Fruit fly (Drosophila melanogaster): ENCODE measurements around the gene Phlpp.
A peak's percentile ranks its signal among the peaks of the same experiment; 100 is the strongest.

The Phlpp gene

DNA sequence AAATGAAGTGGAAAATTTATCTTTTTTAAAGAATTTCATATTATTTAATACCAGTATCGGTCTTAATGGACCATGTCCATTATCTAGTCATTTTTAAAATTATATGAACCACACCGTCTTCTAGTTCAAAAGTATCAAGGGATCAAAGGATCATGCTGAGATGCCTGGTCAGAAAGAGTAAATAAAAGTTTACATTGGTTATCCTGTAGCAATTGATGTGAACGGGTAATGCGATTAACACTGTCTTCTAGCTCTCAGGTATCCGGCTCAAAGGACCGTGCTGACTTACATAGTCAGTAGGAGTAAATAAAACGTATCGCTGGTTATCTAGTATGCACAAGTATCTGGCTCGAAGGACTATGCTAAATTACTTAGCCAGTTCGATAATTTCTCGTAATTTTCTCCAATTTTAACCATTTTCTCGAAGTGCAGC, 39.8 kb upstream of the Phlpp start (continued):
- no peak for TF ChIP-seq CG15479 (GFP tag; optimal IDR thresholded peaks at IDR 0.05)
- TF ChIP-seq Sox100B (GFP tag; optimal IDR thresholded peaks at IDR 0.05): peak; percentile 62
- TF ChIP-seq Deaf1 (tag; optimal IDR thresholded peaks at IDR 0.05): no peak
- no peak for TF ChIP-seq CG33557 (GFP tag; optimal IDR thresholded peaks at IDR 0.05)
- no peak for TF ChIP-seq h (optimal IDR thresholded peaks at IDR 0.05)
- TF ChIP-seq caup (GFP tag; optimal IDR thresholded peaks at IDR 0.05; ENCODE audit: severe bottlenecking): no peak
- TF ChIP-seq NC2α (GFP tag; optimal IDR thresholded peaks at IDR 0.05): no peak
- TF ChIP-seq Oaz (GFP tag; IDR thresholded peaks at IDR 0.05): no peak
- peak; percentile 29 for TF ChIP-seq CG6854 (GFP tag; optimal IDR thresholded peaks at IDR 0.05)
- TF ChIP-seq CG12299 (tag; optimal IDR thresholded peaks at IDR 0.05): no peak
- TF ChIP-seq gsb-n (tag; optimal IDR thresholded peaks at IDR 0.05): no peak
- no peak for TF ChIP-seq CG7928 (GFP tag; optimal IDR thresholded peaks at IDR 0.05)
- TF ChIP-seq dysf (GFP tag; IDR thresholded peaks at IDR 0.05): 0 out of 3 replicates have a peak, but pooled peaks have one; percentile 32
- TF ChIP-seq Dek (tag; optimal IDR thresholded peaks at IDR 0.05): no peak
- peak; percentile 50 for TF ChIP-seq CG9727 (GFP tag; optimal IDR thresholded peaks at IDR 0.05)
- TF ChIP-seq CG14050 (GFP tag; IDR thresholded peaks at IDR 0.05): no peak
- TF ChIP-seq run (tag; optimal IDR thresholded peaks at IDR 0.05): no peak
- no peak for TF ChIP-seq HmgZ (tag; optimal IDR thresholded peaks at IDR 0.05)
- TF ChIP-seq az2 (GFP tag; optimal IDR thresholded peaks at IDR 0.05): no peak
- TF ChIP-seq Drgx (GFP tag; IDR thresholded peaks at IDR 0.05): no peak
- no peak for TF ChIP-seq Gug (GFP tag; IDR thresholded peaks at IDR 0.05)
- no peak for TF ChIP-seq ase (GFP tag; IDR thresholded peaks at IDR 0.05)
- TF ChIP-seq CG13123 (GFP tag; optimal IDR thresholded peaks at IDR 0.05): no peak
- no peak for TF ChIP-seq cg (GFP tag; optimal IDR thresholded peaks at IDR 0.05)
- TF ChIP-seq CG12104 (GFP tag; optimal IDR thresholded peaks at IDR 0.05): no peak
- TF ChIP-seq CG4328 (GFP tag; optimal IDR thresholded peaks at IDR 0.05): no peak
- TF ChIP-seq wor (GFP tag; IDR thresholded peaks at IDR 0.05): no peak
- TF ChIP-seq Blimp-1 (GFP tag; optimal IDR thresholded peaks at IDR 0.05): no peak
- no peak for TF ChIP-seq CG4707 (GFP tag; optimal IDR thresholded peaks at IDR 0.05)
- no peak for TF ChIP-seq dan (GFP tag; IDR thresholded peaks at IDR 0.05)
- no peak for TF ChIP-seq chm (GFP tag; IDR thresholded peaks at IDR 0.05)
- TF ChIP-seq CG17568 (GFP tag; optimal IDR thresholded peaks at IDR 0.05): no peak
- TF ChIP-seq nau (GFP tag; optimal IDR thresholded peaks at IDR 0.05): no peak
- TF ChIP-seq CG18619 (GFP tag; optimal IDR thresholded peaks at IDR 0.05): peak; percentile 48
- no peak for TF ChIP-seq usp (GFP tag; optimal IDR thresholded peaks at IDR 0.05)
- no peak for TF ChIP-seq Dref (GFP tag; IDR thresholded peaks at IDR 0.05)
- TF ChIP-seq Hr51 (GFP tag; optimal IDR thresholded peaks at IDR 0.05): no peak
- TF ChIP-seq CG17359 (tag; optimal IDR thresholded peaks at IDR 0.05): no peak
- TF ChIP-seq CG15601 (tag; optimal IDR thresholded peaks at IDR 0.05): no peak
- no peak for TF ChIP-seq bowl (GFP tag; IDR thresholded peaks at IDR 0.05)
- peak; percentile 33 for TF ChIP-seq lab (GFP tag; optimal IDR thresholded peaks at IDR 0.05)
- TF ChIP-seq CG31388 (GFP tag; optimal IDR thresholded peaks at IDR 0.05): no peak
- 0 out of 2 replicates have a peak, but pooled peaks have one; percentile 3 for TF ChIP-seq lmd (GFP tag; IDR thresholded peaks at IDR 0.05)
- peak; percentile 61 for TF ChIP-seq CG18599 (GFP tag; optimal IDR thresholded peaks at IDR 0.05)
- no peak for TF ChIP-seq CG7987 (GFP tag; optimal IDR thresholded peaks at IDR 0.05)
- TF ChIP-seq fd64A (GFP tag; optimal IDR thresholded peaks at IDR 0.05): no peak
- peak; percentile 43 for TF ChIP-seq CG13424 (tag; optimal IDR thresholded peaks at IDR 0.05)
- TF ChIP-seq CG2678 (tag; optimal IDR thresholded peaks at IDR 0.05): peak; percentile 71
- TF ChIP-seq ab (GFP tag; optimal IDR thresholded peaks at IDR 0.05): no peak
- no peak for TF ChIP-seq Opbp (GFP tag; IDR thresholded peaks at IDR 0.05; ENCODE audit: partially characterized antibody)
- TF ChIP-seq mld (GFP tag; IDR thresholded peaks at IDR 0.05; ENCODE audit: partially characterized antibody): no peak

Measured in whole organism, embryonic.